Worm (Caenorhabditis elegans): ENCODE measurements around the gene sqv-7.

ce11 chrII:6967618-6968017, 44.9 kb downstream of the sqv-7 start, which contains the start of gene eif-2Bgamma:
- TF ChIP-seq efl-1 (GFP tag; optimal IDR thresholded peaks at IDR 0.05) (no peak), ets-4 (GFP tag; optimal IDR thresholded peaks at IDR 0.05) (no peak), snpc-1.3 (tag; optimal IDR thresholded peaks at IDR 0.05; ENCODE audit: insufficient read depth) (no peak), tbp1 (GFP tag; optimal IDR thresholded peaks at IDR 0.05) (no peak), B0019.2 (GFP tag; conservative IDR thresholded peaks at IDR 0.05) (no peak), ZK185.1 (tag; optimal IDR thresholded peaks at IDR 0.05; ENCODE audit: poor library complexity, severe bottlenecking) (no peak), ceh-40 (GFP tag; IDR thresholded peaks at IDR 0.05) (no peak), repo-1 (tag; optimal IDR thresholded peaks at IDR 0.05) (no peak)

All from whole organism, young adult.